Fruit fly (Drosophila melanogaster) whole organism, embryonic: ENCODE measurements around the gene AstA-R1.

ENCODE experiments used
- Abd-B ChIP-seq: fragments of 200-800 bp; sonication (Bioruptor generic); optimal IDR thresholded peaks from 2 replicates; lab custom pipeline; 2018; ENCODE audit warnings: missing biosample characterization, mild to moderate bottlenecking, missing genetic modification characterization, moderate library complexity
- Aef1 ChIP-seq: fragments of 200-800 bp; sonication (Bioruptor generic); IDR thresholded peaks from 3 replicates; pipeline ENCODE4 v1.3.6; 2022; ENCODE audit warnings: missing biosample characterization, missing genetic modification characterization
- B-H1 ChIP-seq: fragments of 200-800 bp; sonication (Bioruptor generic); IDR thresholded peaks from 3 replicates; pipeline ENCODE4 v1.3.6; 2022; ENCODE audit warnings: missing biosample characterization, missing genetic modification characterization
- CG10274 ChIP-seq: fragments of 200-800 bp; sonication (Bioruptor generic); optimal IDR thresholded peaks from 3 replicates; lab custom pipeline; 2017; ENCODE audit warnings: missing biosample characterization, mild to moderate bottlenecking, missing genetic modification characterization
- CG12769 ChIP-seq: fragments of 200-800 bp; sonication (Bioruptor generic); optimal IDR thresholded peaks from 2 replicates; lab custom pipeline; 2019; ENCODE audit warnings: missing biosample characterization, mild to moderate bottlenecking, missing genetic modification characterization, moderate library complexity
- CG14667 ChIP-seq: fragments of 200-800 bp; sonication (Bioruptor generic); IDR thresholded peaks from 2 replicates; pipeline ENCODE4 v1.3.6; 2022; ENCODE audit warnings: missing biosample characterization, missing genetic modification characterization
- CG15514 ChIP-seq: fragments of 200-800 bp; sonication (Bioruptor generic); optimal IDR thresholded peaks from 3 replicates; lab custom pipeline; 2017; ENCODE audit warnings: missing biosample characterization, missing genetic modification characterization, mild to moderate bottlenecking, moderate library complexity, missing genetic modification reagents
- CG18262 ChIP-seq: fragments of 200-800 bp; optimal IDR thresholded peaks from 3 replicates; lab custom pipeline; 2019; ENCODE audit warnings: missing biosample characterization, mild to moderate bottlenecking, missing genetic modification characterization, moderate library complexity
- CG1832 ChIP-seq: fragments of 200-800 bp; sonication (Bioruptor generic); optimal IDR thresholded peaks from 2 replicates; lab custom pipeline; 2017; ENCODE audit warnings: missing biosample characterization, mild to moderate bottlenecking, missing genetic modification characterization, inconsistent platforms
- CG18619 ChIP-seq: fragments of 200-800 bp; sonication (Bioruptor generic); optimal IDR thresholded peaks from 3 replicates; lab custom pipeline; 2017; ENCODE audit warnings: missing biosample characterization, mild to moderate bottlenecking, missing genetic modification characterization
- CG3065 ChIP-seq: fragments of 200-800 bp; sonication (Bioruptor generic); optimal IDR thresholded peaks from 2 replicates; lab custom pipeline; 2016; ENCODE audit warnings: missing biosample characterization, missing genetic modification characterization
- CG3407 ChIP-seq: fragments of 200-800 bp; sonication (Bioruptor generic); optimal IDR thresholded peaks from 2 replicates; lab custom pipeline; 2018; ENCODE audit warnings: missing biosample characterization, mild to moderate bottlenecking, missing genetic modification characterization
- CG34422 ChIP-seq: fragments of 200-800 bp; sonication (Bioruptor generic); IDR thresholded peaks from 3 replicates; pipeline ENCODE4 v1.3.6; 2022; ENCODE audit warnings: missing biosample characterization, missing genetic modification characterization
- CG4360 ChIP-seq: fragments of 200-800 bp; sonication (Bioruptor generic); IDR thresholded peaks from 2 replicates; pipeline ENCODE4 v1.3.6; 2022; ENCODE audit warnings: missing biosample characterization, missing genetic modification characterization
- CG4424 ChIP-seq: fragments of 200-800 bp; sonication (Bioruptor generic); optimal IDR thresholded peaks from 3 replicates; lab custom pipeline; 2016; ENCODE audit warnings: missing biosample characterization, missing genetic modification characterization
- CG4820 ChIP-seq: fragments of 200-800 bp; sonication (Bioruptor generic); optimal IDR thresholded peaks from 3 replicates; lab custom pipeline; 2016; ENCODE audit warnings: missing biosample characterization, missing genetic modification characterization
- D ChIP-seq, 2 experiments: fragments of 200-800 bp in 1 of 2; fragments of >200 bp in 1 of 2; sonication (Bioruptor generic) in 1 of 2; optimal IDR thresholded peaks; 2 replicates in 1 of 2; 3 replicates in 1 of 2; lab custom pipeline; 2017; ENCODE audit warnings: mild to moderate bottlenecking in 1 of 2, missing biosample characterization in 1 of 2, missing genetic modification characterization in 1 of 2, missing genetic modification reagents in 1 of 2
- HLHmδ ChIP-seq: fragments of 200-800 bp; sonication (Bioruptor generic); optimal IDR thresholded peaks from 2 replicates; lab custom pipeline; 2018; ENCODE audit warnings: missing biosample characterization, mild to moderate bottlenecking, missing genetic modification characterization, moderate library complexity
- Hsf ChIP-seq: fragments of 200-800 bp; sonication (Bioruptor generic); optimal IDR thresholded peaks from 3 replicates; lab custom pipeline; 2016; ENCODE audit warnings: missing biosample characterization, missing genetic modification characterization
- Jarid2 ChIP-seq: fragments of 200-800 bp; sonication (Bioruptor generic); optimal IDR thresholded peaks from 3 replicates; lab custom pipeline; 2017; ENCODE audit warnings: mild to moderate bottlenecking, missing biosample characterization, missing genetic modification reagents, missing genetic modification characterization
- Lpt ChIP-seq: fragments of >200 bp; optimal IDR thresholded peaks from 2 replicates; lab custom pipeline; 2018; ENCODE audit warnings: missing biosample characterization, missing genetic modification characterization
- MTF-1 ChIP-seq: fragments of 200-800 bp; sonication (Bioruptor generic); optimal IDR thresholded peaks from 2 replicates; lab custom pipeline; 2018; ENCODE audit warnings: missing biosample characterization, mild to moderate bottlenecking, missing genetic modification characterization, borderline replicate concordance
- Neu2 ChIP-seq: fragments of 200-800 bp; sonication (Bioruptor generic); optimal IDR thresholded peaks from 3 replicates; lab custom pipeline; 2016; ENCODE audit warnings: missing biosample characterization, missing genetic modification characterization, borderline replicate concordance
- Nf-YB ChIP-seq: fragments of 200-800 bp; sonication (Bioruptor generic); optimal IDR thresholded peaks from 3 replicates; lab custom pipeline; 2019; ENCODE audit warnings: missing biosample characterization, mild to moderate bottlenecking, missing genetic modification characterization, moderate library complexity
- Ravus ChIP-seq: fragments of 200-800 bp; sonication (Bioruptor generic); IDR thresholded peaks from 2 replicates; pipeline ENCODE4 v1.3.6; 2022; ENCODE audit warnings: missing biosample characterization, missing genetic modification characterization
- Six4 ChIP-seq: fragments of 200-800 bp; sonication (Bioruptor generic); optimal IDR thresholded peaks from 2 replicates; lab custom pipeline; 2016; ENCODE audit warnings: missing biosample characterization, missing genetic modification characterization
- Tbp ChIP-seq: fragments of >200 bp; optimal IDR thresholded peaks from 2 replicates; lab custom pipeline; 2018; ENCODE audit warnings: missing biosample characterization, missing genetic modification characterization
- Trl ChIP-seq, 3 experiments: fragments of >200 bp in 2 of 3; fragments of 200-800 bp in 1 of 3; sonication (Bioruptor generic) in 1 of 3; optimal IDR thresholded peaks; 2 replicates in 1 of 3; 3 replicates in 2 of 3; lab custom pipeline; 2016 to 2017; ENCODE audit warnings: missing biosample characterization in 1 of 3, missing genetic modification characterization in 1 of 3
- YL-1 ChIP-seq: fragments of 200-800 bp; sonication (Bioruptor generic); optimal IDR thresholded peaks from 3 replicates; lab custom pipeline; 2017; ENCODE audit warnings: missing biosample characterization, mild to moderate bottlenecking, missing genetic modification characterization
- amos ChIP-seq: fragments of 200-800 bp; sonication (Bioruptor generic); IDR thresholded peaks from 2 replicates; pipeline ENCODE4 v1.3.6; 2022; ENCODE audit warnings: missing biosample characterization, missing genetic modification characterization; ENCODE audit not compliant: partially characterized antibody
- ase ChIP-seq: fragments of 200-800 bp; sonication (Bioruptor generic); IDR thresholded peaks from 3 replicates; pipeline ENCODE4 v1.3.6; 2022; ENCODE audit warnings: missing biosample characterization, missing genetic modification characterization
- ash1 ChIP-seq: fragments of 200-800 bp; sonication (Bioruptor generic); optimal IDR thresholded peaks from 2 replicates; lab custom pipeline; 2018; ENCODE audit warnings: missing biosample characterization, mild to moderate bottlenecking, missing genetic modification characterization
- cato ChIP-seq: fragments of 200-800 bp; sonication (Bioruptor generic); optimal IDR thresholded peaks from 2 replicates; lab custom pipeline; 2016; ENCODE audit warnings: missing biosample characterization, missing genetic modification characterization, borderline replicate concordance
- cg ChIP-seq: fragments of 200-800 bp; sonication (Bioruptor generic); optimal IDR thresholded peaks from 3 replicates; lab custom pipeline; 2019; ENCODE audit warnings: missing biosample characterization, mild to moderate bottlenecking, missing genetic modification characterization, moderate library complexity
- chm ChIP-seq: fragments of 200-800 bp; sonication (Bioruptor generic); IDR thresholded peaks from 2 replicates; pipeline ENCODE4 v1.3.6; 2022; ENCODE audit warnings: missing biosample characterization, missing genetic modification characterization
- crol ChIP-seq: fragments of 200-800 bp; sonication (Bioruptor generic); IDR thresholded peaks from 2 replicates; pipeline ENCODE4 v1.3.6; 2022; ENCODE audit warnings: missing biosample characterization, missing genetic modification characterization
- crp ChIP-seq, 2 experiments: fragments of 200-800 bp; sonication (Bioruptor generic); optimal IDR thresholded peaks; 2 replicates in 1 of 2; 3 replicates in 1 of 2; lab custom pipeline; 2017; ENCODE audit warnings: missing biosample characterization in 2 of 2, missing genetic modification characterization in 2 of 2, mild to moderate bottlenecking in 1 of 2, moderate library complexity in 1 of 2
- danr ChIP-seq: fragments of 200-800 bp; sonication (Bioruptor generic); IDR thresholded peaks from 2 replicates; pipeline ENCODE4 v1.3.6; 2022; ENCODE audit warnings: missing biosample characterization, missing genetic modification characterization
- gcm2 ChIP-seq: fragments of 200-800 bp; sonication (Bioruptor generic); optimal IDR thresholded peaks from 2 replicates; lab custom pipeline; 2016; ENCODE audit warnings: missing biosample characterization, missing genetic modification characterization
- kni ChIP-seq: fragments of 200-800 bp; sonication (Bioruptor generic); optimal IDR thresholded peaks from 3 replicates; lab custom pipeline; 2017; ENCODE audit warnings: mild to moderate bottlenecking, missing biosample characterization, missing genetic modification reagents, missing genetic modification characterization
- mam ChIP-seq: fragments of 200-800 bp; sonication (Bioruptor generic); optimal IDR thresholded peaks from 3 replicates; lab custom pipeline; 2016; ENCODE audit warnings: missing biosample characterization, missing genetic modification characterization
- nom ChIP-seq: fragments of 200-800 bp; sonication (Bioruptor generic); optimal IDR thresholded peaks from 2 replicates; lab custom pipeline; 2017; ENCODE audit warnings: missing biosample characterization, missing genetic modification characterization, mild to moderate bottlenecking, moderate library complexity, missing genetic modification reagents
- ranshi ChIP-seq: fragments of 200-800 bp; sonication (Bioruptor generic); IDR thresholded peaks from 2 replicates; pipeline ENCODE4 v1.3.6; 2022; ENCODE audit warnings: missing biosample characterization, missing genetic modification characterization
- seq ChIP-seq: fragments of 200-800 bp; sonication (Bioruptor generic); IDR thresholded peaks from 2 replicates; pipeline ENCODE4 v1.3.6; 2022; ENCODE audit warnings: missing biosample characterization, missing genetic modification characterization
- sisA ChIP-seq: fragments of 200-800 bp; sonication (Bioruptor generic); IDR thresholded peaks from 2 replicates; pipeline ENCODE4 v1.3.6; 2022; ENCODE audit warnings: missing biosample characterization, missing genetic modification characterization
- sna ChIP-seq: fragments of 200-800 bp; sonication (Bioruptor generic); IDR thresholded peaks from 2 replicates; pipeline ENCODE4 v1.3.6; 2022; ENCODE audit warnings: missing biosample characterization, missing genetic modification characterization; ENCODE audit not compliant: partially characterized antibody
- ssp ChIP-seq: fragments of 200-800 bp; sonication (Bioruptor generic); IDR thresholded peaks from 2 replicates; pipeline ENCODE4 v1.3.6; 2022; ENCODE audit warnings: missing biosample characterization, missing genetic modification characterization
- tio ChIP-seq: fragments of 200-800 bp; sonication (Bioruptor generic); optimal IDR thresholded peaks from 2 replicates; lab custom pipeline; 2017; ENCODE audit warnings: missing biosample characterization, missing genetic modification characterization, inconsistent platforms

Gene AstA-R1

dm6 chrX:3677847-3678411, 103.6 kb downstream of the AstA-R1 start (continued):
- TF ChIP-seq CG1832 (GFP tag; lab: Kevin White, UChicago) = no peak
- peak; percentile 57 for TF ChIP-seq YL-1
- TF ChIP-seq seq (GFP tag; lab: Robert Waterston, UW) = peak; percentile 67
- no peak for TF ChIP-seq Lpt (GFP tag; lab: Kevin White, UChicago)
- TF ChIP-seq CG18619 (GFP tag; lab: Kevin White, UChicago) = peak; percentile 88
- no peak for TF ChIP-seq CG12769 (tag; lab: Kevin White, UChicago)
- no peak for TF ChIP-seq Ravus (GFP tag; lab: Robert Waterston, UW)
- no peak for TF ChIP-seq ash1
- TF ChIP-seq B-H1 (GFP tag; lab: Robert Waterston, UW) = peak; percentile 70
- peak; percentile 74 for TF ChIP-seq Jarid2 (GFP tag; lab: Kevin White, UChicago)
- peak; percentile 5 for TF ChIP-seq nom
- TF ChIP-seq gcm2 (GFP tag; lab: Kevin White, UChicago) = no peak
- peak; percentile 22; the same call in 1 of the 3 replicates for TF ChIP-seq CG34422 (GFP tag; lab: Robert Waterston, UW)
- no peak for TF ChIP-seq sna (GFP tag; lab: Robert Waterston, UW)
- TF ChIP-seq tio (GFP tag; lab: Kevin White, UChicago) = peak; percentile 65
- no peak for TF ChIP-seq Neu2
- TF ChIP-seq CG4424 (GFP tag; lab: Kevin White, UChicago) = peak; percentile 81
- TF ChIP-seq danr (GFP tag; lab: Robert Waterston, UW) = peak; percentile 54; the same call in 1 of the 2 replicates
- TF ChIP-seq CG14667 (GFP tag; lab: Robert Waterston, UW) = peak; percentile 44
- TF ChIP-seq CG3407 (GFP tag; lab: Kevin White, UChicago) = peak; percentile 85
- peak; percentile 84 for TF ChIP-seq Abd-B (GFP tag; lab: Kevin White, UChicago)
- peak in 1 of 2 experiments; percentile 31 for TF ChIP-seq crp (GFP tag; optimal IDR thresholded peaks at IDR 0.05; lab: Kevin White, UChicago)
- TF ChIP-seq D (optimal IDR thresholded peaks at IDR 0.05; lab: Kevin White, UChicago) = no peak
- peak; percentile 92 for TF ChIP-seq D (GFP tag; optimal IDR thresholded peaks at IDR 0.05; lab: Kevin White, UChicago)
- peak; percentile 64 for TF ChIP-seq ssp
- TF ChIP-seq sisA = peak; percentile 73
- peak; percentile 98 for TF ChIP-seq CG10274
- peak; percentile 68 for TF ChIP-seq Six4 (GFP tag; lab: Kevin White, UChicago)
- TF ChIP-seq Trl (optimal IDR thresholded peaks at IDR 0.05; lab: Kevin White, UChicago) = peak; percentile 93 to 95
- TF ChIP-seq Trl (GFP tag; optimal IDR thresholded peaks at IDR 0.05; lab: Kevin White, UChicago) = no peak
- peak; percentile 54 for TF ChIP-seq Aef1 (GFP tag; lab: Robert Waterston, UW)
- TF ChIP-seq crol (GFP tag; lab: Robert Waterston, UW) = peak; percentile 27; the same call in 1 of the 2 replicates
- peak; percentile 23 for TF ChIP-seq MTF-1
- TF ChIP-seq chm (GFP tag; lab: Robert Waterston, UW) = peak; percentile 39; the same call in 1 of the 2 replicates
- TF ChIP-seq Tbp (GFP tag; lab: Kevin White, UChicago) = no peak
- peak; percentile 21 for TF ChIP-seq cato (GFP tag; lab: Kevin White, UChicago)
- no peak for TF ChIP-seq mam (GFP tag; lab: Kevin White, UChicago)
- peak; percentile 1 for TF ChIP-seq kni (GFP tag; lab: Kevin White, UChicago)
- peak; percentile 50 for TF ChIP-seq CG15514 (GFP tag; lab: Kevin White, UChicago)
- TF ChIP-seq cg = no peak
- no peak for TF ChIP-seq CG4360
- no peak for TF ChIP-seq Hsf (GFP tag; lab: Kevin White, UChicago)
- TF ChIP-seq CG18262 (tag; lab: Kevin White, UChicago) = peak; percentile 96
- peak; percentile 74 for TF ChIP-seq Nf-YB (GFP tag; lab: Kevin White, UChicago)
- no peak for TF ChIP-seq amos (GFP tag; lab: Robert Waterston, UW)
- TF ChIP-seq CG4820 (GFP tag; lab: Kevin White, UChicago) = peak; percentile 62
- peak; percentile 60 for TF ChIP-seq HLHmδ (GFP tag; lab: Kevin White, UChicago)
- peak; percentile 40; the same call in 2 of the 3 replicates for TF ChIP-seq ase (GFP tag; lab: Robert Waterston, UW)
- no peak for TF ChIP-seq ranshi (GFP tag; lab: Robert Waterston, UW)
- TF ChIP-seq CG3065 (GFP tag; lab: Kevin White, UChicago) = no peak
